Worm (Caenorhabditis elegans): ENCODE results near the gene Y47D3A.32.

DNA sequence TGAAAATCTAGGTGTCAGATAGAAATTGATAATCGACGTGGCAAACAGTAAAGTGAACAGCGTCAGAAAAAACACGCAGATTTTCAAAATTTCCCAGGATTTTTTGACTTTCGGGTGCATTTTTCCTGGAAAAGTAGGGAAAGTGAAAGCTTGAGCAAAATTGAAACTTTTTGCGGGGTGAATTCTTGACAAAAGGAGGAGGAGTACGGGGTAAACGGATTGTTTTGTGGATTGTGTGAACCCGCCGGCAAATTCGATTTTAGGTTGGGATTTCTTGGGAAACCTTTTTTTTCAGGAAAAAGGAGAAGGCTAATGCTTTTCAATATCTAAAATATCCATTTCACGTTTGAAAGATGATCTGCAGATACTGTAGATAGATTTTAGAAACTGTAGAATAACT is 17.4 kb upstream of the Y47D3A.32 start, which contains the start of gene Y47D3A.34:
- TF ChIP-seq fkh-10 (GFP tag; optimal IDR thresholded peaks at IDR 0.05) (peak; percentile 47), mep-1 (tag; optimal IDR thresholded peaks at IDR 0.05) (no peak), ceh-82 (tag; optimal IDR thresholded peaks at IDR 0.05) (no peak), lin-35 (GFP tag; optimal IDR thresholded peaks at IDR 0.05) (no peak), nhr-237 (tag; optimal IDR thresholded peaks at IDR 0.05) (no peak), unc-62 (GFP tag; optimal IDR thresholded peaks at IDR 0.05) (no peak), C16A3.4 (tag; optimal IDR thresholded peaks at IDR 0.05) (no peak), fos-1 (tag; optimal IDR thresholded peaks at IDR 0.05) (no peak)
